Fruit fly (Drosophila melanogaster) S2 (cell line): ENCODE data around the gene dpr3.

Experiments
- CG8478 ChIP-seq: fragments of >200 bp; optimal IDR thresholded peaks from 2 replicates; lab custom pipeline; 2018
- CTCF ChIP-seq, 2 experiments: fragments of >200 bp; optimal IDR thresholded peaks; 2 replicates each; lab custom pipeline; 2018

dpr3 gene

dm6 chr2L:2109746-2110145 lies at the start of gene dpr3:
TSS of gene dpr3 (minus strand) at chr2L:2109878.
- TF ChIP-seq CG8478 (lab: Kevin White, UChicago): no peak
- no peak for TF ChIP-seq CTCF (optimal IDR thresholded peaks at IDR 0.05; lab: Kevin White, UChicago)

- TF ChIP-seq CTCF (optimal IDR thresholded peaks at IDR 0.05; lab: Kevin White, UChicago) (no peak), CG8478 (lab: Kevin White, UChicago) (no peak)
These were observed 45.8 kb upstream of the dpr3 start, which contains the start of gene CG15382 for dm6 chr2L:2155453-2155852. TSS of gene CG15382 (plus strand) at chr2L:2155753.

- TF ChIP-seq CTCF (optimal IDR thresholded peaks at IDR 0.05; lab: Kevin White, UChicago) (peak in 1 of 2 experiments; percentile 19), CG8478 (lab: Kevin White, UChicago) (no peak)
These were observed 42.0 kb upstream of the dpr3 start, which contains the start of gene AIF for dm6 chr2L:2151544-2152290. TSS of gene AIF (plus strand) at chr2L:2151754.

- TF ChIP-seq CG8478 (lab: Kevin White, UChicago) (no peak), CTCF (optimal IDR thresholded peaks at IDR 0.05; lab: Kevin White, UChicago) (no peak)
These were observed 37.5 kb upstream of the dpr3 start, which contains the start of the genes CG11723 and Tbcd for dm6 chr2L:2147208-2147607. TSS of gene CG11723 (minus strand) at chr2L:2147275. TSS of gene Tbcd (plus strand) at chr2L:2147518.

- TF ChIP-seq CTCF (optimal IDR thresholded peaks at IDR 0.05; lab: Kevin White, UChicago) (no peak), CG8478 (lab: Kevin White, UChicago) (no peak)
These were observed 35.3 kb upstream of the dpr3 start, which contains the start of gene tho2 for dm6 chr2L:2144725-2145656. TSS of gene tho2 (minus strand) at chr2L:2145187.

dm6 chr2L:2133009-2133408 lies 23.3 kb upstream of the dpr3 start:
- TF ChIP-seq CG8478 (lab: Kevin White, UChicago): no peak
- no peak for TF ChIP-seq CTCF (optimal IDR thresholded peaks at IDR 0.05; lab: Kevin White, UChicago)

- TF ChIP-seq CTCF (optimal IDR thresholded peaks at IDR 0.05; lab: Kevin White, UChicago) (no peak), CG8478 (lab: Kevin White, UChicago) (no peak)
These were observed 22.5 kb upstream of the dpr3 start for dm6 chr2L:2132215-2132614.

- no peak for TF ChIP-seq CTCF (optimal IDR thresholded peaks at IDR 0.05; lab: Kevin White, UChicago)
- TF ChIP-seq CG8478 (lab: Kevin White, UChicago): no peak
These were observed 21.9 kb upstream of the dpr3 start for dm6 chr2L:2131449-2132109.

dm6 chr2L:2130157-2130987 lies 20.7 kb upstream of the dpr3 start, which contains the start of gene Glyp:
TSS of gene Glyp (plus strand) at chr2L:2130813.
- TF ChIP-seq CTCF (optimal IDR thresholded peaks at IDR 0.05; lab: Kevin White, UChicago) (peak; percentile 68 to 70), CG8478 (lab: Kevin White, UChicago) (no peak)

dm6 chr2L:2129137-2129536 lies 19.5 kb upstream of the dpr3 start, which contains the start of gene CG4259:
TSS of gene CG4259 (minus strand) at chr2L:2129237.
- TF ChIP-seq CG8478 (lab: Kevin White, UChicago) (no peak), CTCF (optimal IDR thresholded peaks at IDR 0.05; lab: Kevin White, UChicago) (no peak)

dm6 chr2L:2110350-2110888 lies 741 bp upstream of the dpr3 start:
- no peak for TF ChIP-seq CG8478 (lab: Kevin White, UChicago)
- TF ChIP-seq CTCF (optimal IDR thresholded peaks at IDR 0.05; lab: Kevin White, UChicago): peak; percentile 44 to 56

- TF ChIP-seq CG8478 (lab: Kevin White, UChicago): no peak
- TF ChIP-seq CTCF (optimal IDR thresholded peaks at IDR 0.05; lab: Kevin White, UChicago): no peak
These were observed 19.4 kb downstream of the dpr3 start for dm6 chr2L:2090235-2090634.

dm6 chr2L:2084349-2084748 lies 25.3 kb downstream of the dpr3 start:
- TF ChIP-seq CTCF (optimal IDR thresholded peaks at IDR 0.05; lab: Kevin White, UChicago): no peak
- TF ChIP-seq CG8478 (lab: Kevin White, UChicago): no peak
